Worm (Caenorhabditis elegans) whole organism, young adult: Measurements from ENCODE around the gene hrg-9.

Source experiments
- B0019.2 ChIP-seq: fragments of 200-800 bp; sonication (Bioruptor generic); conservative IDR thresholded peaks from 2 replicates; pipeline ENCODE4 v1.3.6; 2022; ENCODE audit warnings: missing genetic modification reagents, missing genetic modification characterization, missing compliant biosample characterization
- C17E4.6 ChIP-seq: fragments of 200-800 bp; sonication (Bioruptor generic); IDR thresholded peaks from 2 replicates; pipeline ENCODE4 v1.3.6; 2022; ENCODE audit warnings: missing genetic modification reagents, missing genetic modification characterization, missing compliant biosample characterization
- D2030.7 ChIP-seq: fragments of 200-800 bp; sonication (Bioruptor generic); IDR thresholded peaks from 2 replicates; pipeline ENCODE4 v1.3.6; 2022; ENCODE audit warnings: missing genetic modification reagents, missing genetic modification characterization, missing compliant biosample characterization
- F22D6.2 ChIP-seq: sonication (generic microtip); optimal IDR thresholded peaks from 2 replicates; lab custom pipeline; 2016; ENCODE audit warnings: mild to moderate bottlenecking, missing genetic modification characterization, missing compliant biosample characterization
- F33H1.4 ChIP-seq: fragments of 200-800 bp; sonication (Bioruptor generic); IDR thresholded peaks from 2 replicates; pipeline ENCODE4 v1.3.6; 2022; ENCODE audit warnings: missing genetic modification reagents, missing genetic modification characterization, missing compliant biosample characterization
- F39B2.1 ChIP-seq: fragments of 200-800 bp; sonication (Bioruptor generic); IDR thresholded peaks from 2 replicates; pipeline ENCODE4 v1.3.6; 2022; ENCODE audit warnings: missing genetic modification reagents, missing genetic modification characterization, missing compliant biosample characterization
- F52B5.7 ChIP-seq: sonication (generic microtip); optimal IDR thresholded peaks from 2 replicates; lab custom pipeline; 2016; ENCODE audit warnings: mild to moderate bottlenecking, missing genetic modification characterization, missing compliant biosample characterization
- Y67H2A.10 ChIP-seq: fragments of 200-800 bp; sonication (Bioruptor generic); conservative IDR thresholded peaks from 2 replicates; pipeline ENCODE4 v1.3.6; 2022; ENCODE audit warnings: missing genetic modification reagents, missing genetic modification characterization, missing compliant biosample characterization
- akir-1 ChIP-seq: fragments of 200-800 bp; sonication (Bioruptor generic); optimal IDR thresholded peaks from 2 replicates; lab custom pipeline; 2018; ENCODE audit warnings: mild to moderate bottlenecking, missing genetic modification characterization, moderate library complexity, missing compliant biosample characterization
- aptf-3 ChIP-seq: fragments of 200-800 bp; sonication (Bioruptor generic); IDR thresholded peaks from 2 replicates; pipeline ENCODE4 v1.3.6; 2022; ENCODE audit warnings: missing genetic modification characterization, missing compliant biosample characterization
- atf-7 ChIP-seq: sonication (generic microtip); optimal IDR thresholded peaks from 2 replicates; lab custom pipeline; 2017; ENCODE audit warnings: mild to moderate bottlenecking, missing genetic modification characterization, missing compliant biosample characterization
- ccch-3 ChIP-seq: fragments of 200-800 bp; sonication (Bioruptor generic); optimal IDR thresholded peaks from 2 replicates; lab custom pipeline; 2018; ENCODE audit warnings: mild to moderate bottlenecking, missing genetic modification characterization, missing compliant biosample characterization
- cebp-1 ChIP-seq, 2 experiments: fragments of 200-800 bp in 1 of 2; sonication (Bioruptor generic) in 1 of 2; sonication (generic microtip) in 1 of 2; IDR thresholded peaks in 1 of 2; optimal IDR thresholded peaks in 1 of 2; 2 replicates each; pipeline versions ENCODE4 v1.3.6 to Lab custom; 2017 to 2022; ENCODE audit warnings: missing compliant biosample characterization in 2 of 2, missing genetic modification characterization in 2 of 2, mild to moderate bottlenecking in 1 of 2, missing genetic modification reagents in 1 of 2, moderate library complexity in 1 of 2
- ceh-58 ChIP-seq: fragments of 200-800 bp; sonication (Bioruptor generic); IDR thresholded peaks from 2 replicates; pipeline ENCODE4 v1.3.6; 2022; ENCODE audit warnings: missing genetic modification characterization, missing compliant biosample characterization
- dpl-1 ChIP-seq: fragments of 150-350 bp; optimal IDR thresholded peaks from 2 replicates; lab custom pipeline; 2014; ENCODE audit warnings: missing biosample characterization, missing genetic modification reagents, missing genetic modification characterization
- efl-1 ChIP-seq: fragments of 150-350 bp; optimal IDR thresholded peaks from 2 replicates; lab custom pipeline; 2014; ENCODE audit warnings: missing biosample characterization, missing genetic modification reagents, missing genetic modification characterization
- hmg-1.2 ChIP-seq: fragments of 200-800 bp; sonication (Bioruptor generic); IDR thresholded peaks from 2 replicates; pipeline ENCODE4 v1.3.6; 2022; ENCODE audit warnings: missing genetic modification reagents, missing genetic modification characterization, missing compliant biosample characterization
- let-607 ChIP-seq, 2 experiments: fragments of 200-800 bp in 1 of 2; sonication (Bioruptor generic) in 1 of 2; sonication (generic microtip) in 1 of 2; optimal IDR thresholded peaks; 2 replicates each; lab custom pipeline; 2016 to 2018; ENCODE audit warnings: mild to moderate bottlenecking in 2 of 2, missing compliant biosample characterization in 2 of 2, missing genetic modification characterization in 2 of 2, moderate library complexity in 2 of 2, missing genotype in 1 of 2
- lin-40 ChIP-seq: sonication (generic microtip); optimal IDR thresholded peaks from 2 replicates; lab custom pipeline; 2016; ENCODE audit warnings: missing genetic modification characterization, mild to moderate bottlenecking, missing compliant biosample characterization, missing genotype, missing genetic modification reagents
- lsl-1 ChIP-seq: fragments of 200-800 bp; sonication (Bioruptor generic); optimal IDR thresholded peaks from 2 replicates; lab custom pipeline; 2018; ENCODE audit warnings: mild to moderate bottlenecking, missing genetic modification characterization, moderate library complexity, missing compliant biosample characterization
- madf-10 ChIP-seq: sonication (generic microtip); optimal IDR thresholded peaks from 2 replicates; lab custom pipeline; 2016; ENCODE audit warnings: mild to moderate bottlenecking, missing genetic modification characterization, missing compliant biosample characterization
- madf-6 ChIP-seq: fragments of 200-800 bp; sonication (Bioruptor generic); IDR thresholded peaks from 2 replicates; pipeline ENCODE4 v1.3.6; 2022; ENCODE audit warnings: missing genetic modification reagents, missing genetic modification characterization, missing compliant biosample characterization
- madf-8 ChIP-seq: fragments of 200-800 bp; sonication (Bioruptor generic); conservative IDR thresholded peaks from 2 replicates; pipeline ENCODE4 v1.3.6; 2022; ENCODE audit warnings: missing genetic modification reagents, missing genetic modification characterization, missing compliant biosample characterization
- nfya-1 ChIP-seq: sonication (generic microtip); optimal IDR thresholded peaks from 2 replicates; lab custom pipeline; 2017; ENCODE audit warnings: antibody characterized with exemption, missing compliant biosample characterization, missing genetic modification characterization, borderline replicate concordance; ENCODE audit not compliant: insufficient read depth
- nfyb-1 ChIP-seq: fragments of 200-800 bp; sonication (Bioruptor generic); IDR thresholded peaks from 2 replicates; pipeline ENCODE4 v1.3.6; 2022; ENCODE audit warnings: missing genetic modification reagents, missing genetic modification characterization, missing compliant biosample characterization
- nhr-27 ChIP-seq: fragments of 200-800 bp; sonication (Bioruptor generic); optimal IDR thresholded peaks from 2 replicates; lab custom pipeline; 2018; ENCODE audit warnings: mild to moderate bottlenecking, missing genetic modification characterization, moderate library complexity, missing compliant biosample characterization
- nhr-80 ChIP-seq: sonication (generic microtip); optimal IDR thresholded peaks from 2 replicates; lab custom pipeline; 2016; ENCODE audit warnings: missing genetic modification characterization, missing compliant biosample characterization
- pbrm-1 ChIP-seq: fragments of 200-800 bp; sonication (Bioruptor generic); IDR thresholded peaks from 2 replicates; pipeline ENCODE4 v1.3.6; 2022; ENCODE audit warnings: missing genetic modification reagents, missing genetic modification characterization, missing compliant biosample characterization
- pha-4 ChIP-seq: fragments of 150-350 bp; sonication (generic microtip); optimal IDR thresholded peaks from 2 replicates; lab custom pipeline; 2014; ENCODE audit warnings: missing biosample characterization, missing genetic modification reagents, missing genetic modification characterization
- rec-8 ChIP-seq, 2 experiments: sonication (generic microtip); optimal IDR thresholded peaks; 2 replicates each; lab custom pipeline; 2016; ENCODE audit warnings: mild to moderate bottlenecking in 2 of 2, missing genetic modification characterization in 2 of 2, missing genetic modification reagents in 2 of 2, missing genotype in 2 of 2, missing biosample characterization in 1 of 2, missing compliant biosample characterization in 1 of 2, moderate library complexity in 1 of 2
- repo-1 ChIP-seq: sonication (generic microtip); optimal IDR thresholded peaks from 2 replicates; lab custom pipeline; 2017; ENCODE audit warnings: mild to moderate bottlenecking, missing genetic modification characterization, missing compliant biosample characterization
- sdz-38 ChIP-seq: sonication (generic microtip); optimal IDR thresholded peaks from 2 replicates; lab custom pipeline; 2016; ENCODE audit warnings: missing genotype, missing genetic modification characterization, missing compliant biosample characterization
- tbp1 ChIP-seq: fragments of 200-800 bp; sonication (Bioruptor generic); optimal IDR thresholded peaks from 2 replicates; lab custom pipeline; 2018; ENCODE audit warnings: mild to moderate bottlenecking, missing genetic modification characterization, missing compliant biosample characterization
- tlf-1 ChIP-seq: fragments of 200-800 bp; sonication (Bioruptor generic); optimal IDR thresholded peaks from 2 replicates; lab custom pipeline; 2018; ENCODE audit warnings: mild to moderate bottlenecking, missing genetic modification characterization, missing compliant biosample characterization
- unc-62 ChIP-seq: fragments of 150-350 bp; optimal IDR thresholded peaks from 2 replicates; lab custom pipeline; 2014; ENCODE audit warnings: missing biosample characterization, missing genetic modification reagents, missing genetic modification characterization
- xnd-1 ChIP-seq: sonication (generic microtip); optimal IDR thresholded peaks from 2 replicates; lab custom pipeline; 2016; ENCODE audit warnings: missing genotype, missing genetic modification reagents, missing genetic modification characterization, missing compliant biosample characterization
- ztf-25 ChIP-seq: fragments of 200-800 bp; sonication (Bioruptor generic); IDR thresholded peaks from 2 replicates; pipeline ENCODE4 v1.3.6; 2022; ENCODE audit warnings: missing genetic modification reagents, missing genetic modification characterization, missing compliant biosample characterization

The hrg-9 gene

DNA sequence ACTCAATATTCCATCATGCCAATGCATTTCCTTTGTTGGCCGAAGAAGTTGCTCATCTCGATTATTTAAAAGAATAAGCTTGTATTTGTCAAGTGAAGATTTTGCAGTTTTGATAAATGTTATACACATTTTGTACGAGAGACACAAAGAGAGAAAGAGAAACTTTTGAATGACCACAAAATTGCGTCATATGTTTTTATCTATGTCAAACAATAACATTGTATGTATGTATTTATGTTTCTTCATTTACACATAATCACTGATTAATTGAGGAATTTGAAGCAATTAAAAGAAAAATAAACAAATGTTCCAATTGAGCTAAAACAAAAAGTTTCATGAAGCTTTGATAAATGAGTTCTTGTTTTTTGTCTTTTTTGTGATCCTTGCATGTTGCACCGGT lies at the start of gene hrg-9:
TSS of gene hrg-9 (minus strand) at position 152 of the 400 bp plus-strand sequence.
- TF ChIP-seq dpl-1 (GFP tag; lab: Kevin White, UChicago): no peak
- TF ChIP-seq nfyb-1 (GFP tag; lab: Robert Waterston, UW): no peak
- TF ChIP-seq pbrm-1 (GFP tag; lab: Robert Waterston, UW): no peak
- no peak for TF ChIP-seq pha-4
- no peak for TF ChIP-seq ceh-58 (GFP tag; lab: Robert Waterston, UW)
- TF ChIP-seq, all 124 proteins: peak for 0

DNA sequence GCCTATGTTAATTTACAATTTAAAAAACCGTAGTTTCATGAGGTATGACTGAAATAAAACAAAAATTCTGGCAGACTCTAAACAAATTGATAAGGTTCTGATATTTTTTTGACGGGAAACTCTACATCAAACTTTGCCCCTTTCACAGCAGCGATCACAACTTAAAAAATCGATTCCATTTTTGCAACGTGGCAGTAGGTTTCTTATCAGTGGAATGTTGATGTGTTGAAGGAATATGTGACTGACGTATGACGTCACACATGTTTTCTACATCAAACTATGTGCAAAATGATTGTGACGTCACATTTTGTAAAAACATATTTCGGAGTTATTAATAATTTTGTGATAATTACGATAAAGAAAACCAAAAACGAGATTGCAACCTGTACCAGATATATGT lies 48.8 kb upstream of the hrg-9 start:
- TF ChIP-seq repo-1 (tag; lab: Kevin White, UChicago): no peak
- no peak for TF ChIP-seq ccch-3 (GFP tag; lab: Kevin White, UChicago)
- TF ChIP-seq nfya-1 (tag; lab: Kevin White, UChicago): no peak
- TF ChIP-seq nhr-80: peak; percentile 69
- TF ChIP-seq let-607 (tag; optimal IDR thresholded peaks at IDR 0.05; lab: Kevin White, UChicago): peak; percentile 58 to 92
- TF ChIP-seq cebp-1 (GFP tag; IDR thresholded peaks at IDR 0.05; lab: Robert Waterston, UW): no peak
- peak; percentile 23 for TF ChIP-seq cebp-1 (tag; optimal IDR thresholded peaks at IDR 0.05; lab: Kevin White, UChicago)
- peak; percentile 22 for TF ChIP-seq unc-62 (GFP tag; lab: Kevin White, UChicago)
- peak; percentile 87 for TF ChIP-seq atf-7 (tag; lab: Kevin White, UChicago)
- TF ChIP-seq tbp1: peak; percentile 1
- TF ChIP-seq rec-8 (tag; optimal IDR thresholded peaks at IDR 0.05; lab: Kevin White, UChicago): no peak
- TF ChIP-seq, all 124 proteins: peak for 6

ce11 chrV:13009843-13010242 lies 46.7 kb upstream of the hrg-9 start:
- peak; percentile 13 for TF ChIP-seq nhr-80
- TF ChIP-seq ccch-3 (GFP tag; lab: Kevin White, UChicago): no peak
- TF ChIP-seq hmg-1.2 (GFP tag; lab: Robert Waterston, UW): peak; percentile 54; the same call in 1 of the 2 replicates

- TF ChIP-seq repo-1 (tag; lab: Kevin White, UChicago): no peak
- no peak for TF ChIP-seq nhr-27
- no peak for TF ChIP-seq F39B2.1 (GFP tag; lab: Robert Waterston, UW)
- TF ChIP-seq aptf-3 (GFP tag; lab: Robert Waterston, UW): no peak
- no peak for TF ChIP-seq ztf-25 (GFP tag; lab: Robert Waterston, UW)
- TF ChIP-seq Y67H2A.10 (GFP tag; lab: Robert Waterston, UW): no peak
- no peak for TF ChIP-seq sdz-38 (tag; lab: Kevin White, UChicago)
- TF ChIP-seq madf-10: no peak
- no peak for TF ChIP-seq lin-40 (tag; lab: Kevin White, UChicago)
- TF ChIP-seq madf-8 (GFP tag; lab: Robert Waterston, UW): peak; percentile 56
- TF ChIP-seq atf-7 (tag; lab: Kevin White, UChicago): no peak
- TF ChIP-seq lsl-1: peak; percentile 73
- no peak for TF ChIP-seq F22D6.2 (tag; lab: Kevin White, UChicago)
- no peak for TF ChIP-seq tlf-1 (GFP tag; lab: Kevin White, UChicago)
- no peak for TF ChIP-seq F52B5.7
- TF ChIP-seq B0019.2: no peak
- TF ChIP-seq xnd-1: peak; percentile 59
- no peak for TF ChIP-seq C17E4.6 (GFP tag; lab: Robert Waterston, UW)
- peak; percentile 47; the same call in 1 of the 2 replicates for TF ChIP-seq F33H1.4
- peak; percentile 24 for TF ChIP-seq efl-1 (GFP tag; lab: Kevin White, UChicago)
- TF ChIP-seq D2030.7 (GFP tag; lab: Robert Waterston, UW): 0 out of 2 replicates have a peak, but pooled peaks have one; percentile 26
- TF ChIP-seq akir-1 (GFP tag; lab: Kevin White, UChicago): no peak
- peak; percentile 82 for TF ChIP-seq madf-6 (GFP tag; lab: Robert Waterston, UW)
- no peak for TF ChIP-seq ceh-58 (GFP tag; lab: Robert Waterston, UW)
Measured at ce11 chrV:13009271-13009670, 46.1 kb upstream of the hrg-9 start.
